Fruit fly (Drosophila melanogaster) whole organism, pupa: Measurements from ENCODE around the gene Cyp6v1.

Source experiments
- CG10348 ChIP-seq: fragments of 200-800 bp; sonication (Bioruptor generic); IDR thresholded peaks from 2 replicates; pipeline ENCODE4 v1.3.6; 2022; ENCODE audit warnings: missing biosample characterization, missing genetic modification characterization
- CG14655 ChIP-seq: fragments of 200-800 bp; sonication (Bioruptor generic); optimal IDR thresholded peaks from 3 replicates; lab custom pipeline; 2017; ENCODE audit warnings: mild to moderate bottlenecking, missing biosample characterization, missing genetic modification reagents, missing genetic modification characterization
- CG32121 ChIP-seq: fragments of 200-800 bp; sonication (Bioruptor generic); IDR thresholded peaks from 2 replicates; pipeline ENCODE4 v1.3.6; 2022; ENCODE audit warnings: missing biosample characterization, missing genetic modification characterization
- CG34367 ChIP-seq: fragments of 200-800 bp; sonication (Bioruptor generic); optimal IDR thresholded peaks from 2 replicates; lab custom pipeline; 2018; ENCODE audit warnings: missing biosample characterization, mild to moderate bottlenecking, missing genetic modification characterization
- Ets98B ChIP-seq: fragments of 200-800 bp; sonication (Bioruptor generic); IDR thresholded peaks from 2 replicates; pipeline ENCODE4 v1.3.6; 2022; ENCODE audit warnings: missing biosample characterization, missing genetic modification characterization
- Pif1A ChIP-seq: fragments of 200-800 bp; sonication (Bioruptor generic); optimal IDR thresholded peaks from 3 replicates; lab custom pipeline; 2016; ENCODE audit warnings: missing biosample characterization, missing genetic modification characterization
- fd96Ca ChIP-seq: fragments of 200-800 bp; sonication (Bioruptor generic); IDR thresholded peaks from 3 replicates; pipeline ENCODE4 v1.3.6; 2022; ENCODE audit warnings: missing biosample characterization, missing genetic modification characterization
- gl ChIP-seq: fragments of 200-800 bp; sonication (Bioruptor generic); optimal IDR thresholded peaks from 2 replicates; lab custom pipeline; 2018; ENCODE audit warnings: missing biosample characterization, mild to moderate bottlenecking, missing genetic modification characterization

dm6 chrX:20689504-20689903 is 32.6 kb downstream of the Cyp6v1 start:
- TF ChIP-seq CG34367 (tag; lab: Kevin White, UChicago) (no peak), CG14655 (GFP tag; lab: Kevin White, UChicago) (no peak), gl (tag; lab: Kevin White, UChicago) (no peak), fd96Ca (GFP tag; lab: Robert Waterston, UW) (no peak), Ets98B (no peak), Pif1A (no peak), CG10348 (GFP tag; lab: Robert Waterston, UW) (no peak), CG32121 (no peak)
